Worm (Caenorhabditis elegans) whole organism, mixed stage, embryonic: ENCODE results near the gene str-43.

Source experiments
- bed-3 ChIP-seq: fragments of 200-800 bp; sonication (Bioruptor generic); optimal IDR thresholded peaks from 3 replicates; lab custom pipeline; 2018; ENCODE audit warnings: mild to moderate bottlenecking, missing genetic modification characterization, moderate library complexity, missing compliant biosample characterization
- blmp-1 ChIP-seq: fragments of 150-350 bp; optimal IDR thresholded peaks from 2 replicates; lab custom pipeline; 2014; ENCODE audit warnings: missing biosample characterization, missing genetic modification characterization
- ceh-39 ChIP-seq: fragments of 150-350 bp; optimal IDR thresholded peaks from 2 replicates; lab custom pipeline; 2014; ENCODE audit warnings: missing biosample characterization, missing genetic modification characterization
- ceh-43 ChIP-seq: fragments of 200-800 bp; sonication (Bioruptor generic); optimal IDR thresholded peaks from 2 replicates; lab custom pipeline; 2018; ENCODE audit warnings: mild to moderate bottlenecking, missing genetic modification characterization, moderate library complexity, missing compliant biosample characterization
- ceh-83 ChIP-seq: fragments of 200-800 bp; sonication (Bioruptor generic); optimal IDR thresholded peaks from 2 replicates; lab custom pipeline; 2018; ENCODE audit warnings: mild to moderate bottlenecking, missing genetic modification characterization, missing compliant biosample characterization
- ces-1 ChIP-seq: fragments of 150-350 bp; optimal IDR thresholded peaks from 2 replicates; lab custom pipeline; 2014; ENCODE audit warnings: missing biosample characterization, missing genetic modification reagents, missing genetic modification characterization
- drap-1 ChIP-seq: fragments of 200-800 bp; sonication (Bioruptor generic); optimal IDR thresholded peaks from 3 replicates; lab custom pipeline; 2018; ENCODE audit warnings: mild to moderate bottlenecking, missing genetic modification characterization, missing compliant biosample characterization
- elt-1 ChIP-seq: sonication (generic microtip); optimal IDR thresholded peaks from 2 replicates; lab custom pipeline; 2017; ENCODE audit warnings: missing genetic modification characterization, mild to moderate bottlenecking, missing compliant biosample characterization, antibody characterized with exemption, moderate library complexity, borderline replicate concordance; ENCODE audit not compliant: insufficient read depth
- elt-3 ChIP-seq: fragments of 150-350 bp; optimal IDR thresholded peaks from 2 replicates; lab custom pipeline; 2014; ENCODE audit warnings: missing biosample characterization, missing genetic modification characterization
- flh-1 ChIP-seq: fragments of 200-800 bp; sonication (Bioruptor generic); optimal IDR thresholded peaks from 2 replicates; lab custom pipeline; 2018; ENCODE audit warnings: mild to moderate bottlenecking, missing genetic modification characterization, moderate library complexity, missing compliant biosample characterization
- ham-2 ChIP-seq: fragments of 200-800 bp; sonication (Bioruptor generic); optimal IDR thresholded peaks from 2 replicates; lab custom pipeline; 2018; ENCODE audit warnings: mild to moderate bottlenecking, missing genetic modification characterization, missing compliant biosample characterization
- lin-13 ChIP-seq: fragments of 150-350 bp; optimal IDR thresholded peaks from 2 replicates; lab custom pipeline; 2014; ENCODE audit warnings: missing biosample characterization, missing genetic modification characterization
- lin-32 ChIP-seq: fragments of 200-800 bp; sonication (Bioruptor generic); optimal IDR thresholded peaks from 2 replicates; lab custom pipeline; 2018; ENCODE audit warnings: mild to moderate bottlenecking, missing genetic modification characterization, missing compliant biosample characterization
- mab-5 ChIP-seq: fragments of 150-350 bp; optimal IDR thresholded peaks from 2 replicates; lab custom pipeline; 2014; ENCODE audit warnings: missing biosample characterization, missing genetic modification characterization
- mls-2 ChIP-seq: sonication (generic microtip); optimal IDR thresholded peaks from 2 replicates; lab custom pipeline; 2016; ENCODE audit warnings: mild to moderate bottlenecking, missing genetic modification characterization, moderate library complexity, missing compliant biosample characterization
- nhr-12 ChIP-seq: fragments of 150-350 bp; optimal IDR thresholded peaks from 2 replicates; lab custom pipeline; 2014; ENCODE audit warnings: missing biosample characterization, missing genetic modification characterization
- nhr-2 ChIP-seq: fragments of 150-350 bp; optimal IDR thresholded peaks from 2 replicates; lab custom pipeline; 2014; ENCODE audit warnings: missing biosample characterization, missing genetic modification characterization
- nhr-237 ChIP-seq: fragments of 150-350 bp; optimal IDR thresholded peaks from 2 replicates; lab custom pipeline; 2014; ENCODE audit warnings: missing biosample characterization, missing genetic modification characterization
- nhr-28 ChIP-seq: fragments of 150-350 bp; optimal IDR thresholded peaks from 2 replicates; lab custom pipeline; 2014; ENCODE audit warnings: missing biosample characterization, missing genetic modification characterization
- nhr-76 ChIP-seq: sonication (generic microtip); optimal IDR thresholded peaks from 2 replicates; lab custom pipeline; 2017; ENCODE audit warnings: missing biosample characterization, missing genetic modification characterization
- pha-4 ChIP-seq: fragments of 150-350 bp; optimal IDR thresholded peaks from 2 replicates; lab custom pipeline; 2018; ENCODE audit warnings: missing biosample characterization, missing genetic modification reagents, missing genetic modification characterization
- sem-2 ChIP-seq: fragments of 200-800 bp; sonication (Bioruptor generic); optimal IDR thresholded peaks from 2 replicates; lab custom pipeline; 2018; ENCODE audit warnings: mild to moderate bottlenecking, missing genetic modification characterization, missing compliant biosample characterization
- snpc-4 ChIP-seq: fragments of 150-350 bp; optimal IDR thresholded peaks from 2 replicates; lab custom pipeline; 2014; ENCODE audit warnings: missing biosample characterization, missing genetic modification characterization
- tbx-8 ChIP-seq: fragments of 200-800 bp; sonication (Bioruptor generic); optimal IDR thresholded peaks from 2 replicates; lab custom pipeline; 2018; ENCODE audit warnings: mild to moderate bottlenecking, missing genetic modification characterization, moderate library complexity, missing compliant biosample characterization
- unc-120 ChIP-seq: sonication (generic microtip); optimal IDR thresholded peaks from 2 replicates; lab custom pipeline; 2017; ENCODE audit warnings: missing genetic modification characterization, missing compliant biosample characterization; ENCODE audit not compliant: poor library complexity, severe bottlenecking
- unc-39 ChIP-seq: fragments of 150-350 bp; optimal IDR thresholded peaks from 2 replicates; lab custom pipeline; 2014; ENCODE audit warnings: missing biosample characterization, missing genetic modification characterization
- unc-62 ChIP-seq: fragments of 150-350 bp; optimal IDR thresholded peaks from 2 replicates; lab custom pipeline; 2014; ENCODE audit warnings: missing biosample characterization, missing genetic modification reagents, missing genetic modification characterization
- zip-8 ChIP-seq: fragments of 150-350 bp; optimal IDR thresholded peaks from 2 replicates; lab custom pipeline; 2014; ENCODE audit warnings: missing biosample characterization, missing genetic modification characterization

Gene str-43

DNA sequence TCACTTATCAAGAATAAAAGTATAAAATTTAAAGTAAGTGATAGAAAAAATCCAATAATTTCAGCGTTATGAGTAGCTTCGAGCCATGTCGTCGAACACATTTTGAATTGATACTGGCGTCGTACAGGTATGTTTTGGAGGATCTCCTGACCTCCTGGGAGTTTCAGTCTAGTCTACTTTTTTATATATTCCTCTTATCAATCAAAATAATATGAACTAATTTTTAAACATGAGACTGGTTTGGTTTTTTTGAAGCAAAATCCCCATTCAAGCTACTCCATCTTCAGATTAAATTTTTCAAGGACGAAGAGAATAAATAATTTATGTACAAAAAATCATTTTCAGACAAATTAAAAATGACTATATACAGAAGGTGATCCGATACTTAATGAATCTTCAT is 40.1 kb downstream of the str-43 start, which contains the start of gene str-101:
Gene str-101 (minus strand): TSS at position 101 of the 400 bp plus-strand sequence.
- TF ChIP-seq bed-3, result no peak
- no peak for TF ChIP-seq sem-2 (GFP tag; lab: Kevin White, UChicago)
- no peak for TF ChIP-seq ceh-39 (tag; lab: Kevin White, UChicago)

DNA sequence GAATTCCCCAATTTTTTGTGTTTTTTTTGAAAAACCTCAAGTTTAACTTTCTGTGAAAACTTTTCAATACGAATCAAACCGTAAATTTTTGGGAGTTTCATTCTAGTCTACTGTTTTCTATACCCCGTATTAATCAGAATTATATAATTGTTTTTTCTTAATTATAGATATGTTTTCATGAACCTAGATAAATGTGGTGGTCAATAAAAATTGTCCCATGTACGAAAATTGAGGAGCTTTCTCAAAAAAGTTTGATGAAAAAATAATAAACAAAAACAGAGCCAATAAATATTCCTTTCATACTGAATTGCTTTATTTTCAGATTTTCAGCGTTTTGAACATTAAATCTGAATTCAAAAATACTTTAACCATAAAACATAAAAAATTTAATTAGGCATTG is 41.5 kb downstream of the str-43 start, which contains the start of gene Y6E2A.1:
Gene Y6E2A.1 (minus strand): TSS at position 101 of the 400 bp plus-strand sequence.
- TF ChIP-seq tbx-8, result no peak
- TF ChIP-seq nhr-2 (tag; lab: Kevin White, UChicago), result no peak
- TF ChIP-seq flh-1 (GFP tag; lab: Kevin White, UChicago), result no peak
- no peak for TF ChIP-seq elt-3 (tag; lab: Kevin White, UChicago)
- TF ChIP-seq mls-2 (tag; lab: Kevin White, UChicago), result no peak
- no peak for TF ChIP-seq lin-32 (GFP tag; lab: Kevin White, UChicago)
- no peak for TF ChIP-seq zip-8 (tag; lab: Kevin White, UChicago)
- TF ChIP-seq ces-1 (GFP tag; lab: Kevin White, UChicago), result no peak
- no peak for TF ChIP-seq snpc-4 (tag; lab: Kevin White, UChicago)
- TF ChIP-seq ceh-83, result no peak

DNA sequence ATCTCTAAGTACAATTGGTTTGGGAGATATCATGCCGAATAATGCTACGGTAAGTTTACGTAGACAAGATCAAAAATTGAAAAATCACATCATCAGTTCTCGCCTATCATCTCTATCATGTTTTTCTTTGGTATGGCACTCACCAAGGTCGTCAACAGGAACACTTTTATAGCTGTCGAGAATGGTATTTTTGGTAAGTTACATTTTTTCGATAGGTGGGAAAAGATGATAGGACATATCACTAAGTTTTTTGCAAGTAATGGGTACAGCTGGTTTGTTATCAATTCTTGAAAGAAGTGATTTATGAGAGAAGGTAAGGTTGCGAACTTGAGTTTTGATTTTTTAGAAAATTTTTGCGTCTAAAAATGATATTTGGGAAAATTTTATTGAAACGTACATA is 44.0 kb downstream of the str-43 start:
- TF ChIP-seq elt-1 (tag; lab: Kevin White, UChicago) (no peak), ces-1 (GFP tag; lab: Kevin White, UChicago) (no peak), drap-1 (GFP tag; lab: Kevin White, UChicago) (no peak), nhr-12 (tag; lab: Kevin White, UChicago) (no peak), nhr-76 (tag; lab: Kevin White, UChicago) (no peak), lin-13 (tag; lab: Kevin White, UChicago) (no peak), mls-2 (tag; lab: Kevin White, UChicago) (no peak), flh-1 (GFP tag; lab: Kevin White, UChicago) (no peak)

DNA sequence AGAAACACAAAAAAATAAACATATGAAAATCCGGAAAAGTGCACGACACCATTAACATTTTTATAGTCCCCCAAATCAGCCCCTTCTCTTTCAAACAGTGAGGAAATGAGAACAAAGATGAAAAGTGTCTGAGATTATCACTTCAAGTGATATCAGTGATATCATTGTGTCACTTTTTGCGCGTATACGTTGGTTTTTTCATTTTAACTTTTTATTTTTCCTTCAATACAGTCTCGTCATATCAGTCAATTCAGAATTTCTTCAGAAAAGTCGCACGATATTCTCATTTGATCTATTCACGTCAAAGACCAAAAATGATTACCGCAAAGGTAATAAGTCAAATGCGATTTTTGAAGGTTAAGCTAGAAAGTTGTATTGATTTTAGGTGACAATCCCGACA is 47.2 kb downstream of the str-43 start, which contains the start of gene twk-34:
Gene twk-34 (plus strand): TSS at position 216 of the 400 bp plus-strand sequence.
- TF ChIP-seq zip-8 (tag; lab: Kevin White, UChicago) (no peak), mab-5 (no peak), nhr-12 (tag; lab: Kevin White, UChicago) (no peak), tbx-8 (no peak), ceh-83 (no peak), lin-13 (tag; lab: Kevin White, UChicago) (no peak), unc-39 (tag; lab: Kevin White, UChicago) (no peak), mls-2 (tag; lab: Kevin White, UChicago) (no peak), nhr-237 (tag; lab: Kevin White, UChicago) (no peak), unc-62 (no peak), nhr-28 (tag; lab: Kevin White, UChicago) (no peak)

DNA sequence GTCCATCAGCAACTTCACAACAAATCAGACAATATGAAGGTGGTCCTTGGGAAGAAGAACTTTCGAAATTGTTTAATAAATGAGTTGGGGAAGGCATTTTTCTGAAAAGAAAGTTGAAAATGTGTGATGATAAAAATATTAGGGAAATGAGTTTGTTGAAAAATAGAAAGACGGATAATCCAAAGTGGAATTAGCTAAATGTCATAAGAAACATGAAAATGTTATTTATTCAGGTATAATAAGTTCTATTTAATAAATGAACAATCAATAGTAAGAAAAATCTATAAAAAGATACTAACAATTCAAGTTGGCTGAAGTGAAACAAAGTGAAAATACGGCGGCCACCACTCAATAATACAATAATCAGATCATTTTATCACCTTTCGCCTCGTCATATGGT is 49.7 kb downstream of the str-43 start, which contains the start of gene nhr-53:
Gene nhr-53 (minus strand): TSS at position 101 of the 400 bp plus-strand sequence.
- TF ChIP-seq flh-1 (GFP tag; lab: Kevin White, UChicago) (no peak), nhr-76 (tag; lab: Kevin White, UChicago) (no peak), ces-1 (GFP tag; lab: Kevin White, UChicago) (no peak), elt-1 (tag; lab: Kevin White, UChicago) (no peak), nhr-12 (tag; lab: Kevin White, UChicago) (no peak), nhr-2 (tag; lab: Kevin White, UChicago) (no peak), unc-120 (tag; lab: Kevin White, UChicago) (no peak), ceh-43 (GFP tag; lab: Kevin White, UChicago) (no peak), ham-2 (GFP tag; lab: Kevin White, UChicago) (no peak), tbx-8 (no peak), blmp-1 (tag; lab: Kevin White, UChicago) (no peak), pha-4 (tag; lab: Kevin White, UChicago) (no peak), unc-39 (tag; lab: Kevin White, UChicago) (no peak), bed-3 (no peak), nhr-237 (tag; lab: Kevin White, UChicago) (no peak), unc-62 (no peak), drap-1 (GFP tag; lab: Kevin White, UChicago) (no peak), nhr-28 (tag; lab: Kevin White, UChicago) (no peak)
